Fruit fly (Drosophila melanogaster) whole organism, prepupa: ENCODE results near the gene Art9.

Experiments
- CG15336 ChIP-seq: fragments of 200-800 bp; sonication (Bioruptor generic); IDR thresholded peaks from 2 replicates; pipeline ENCODE4 v1.3.6; 2022; ENCODE audit warnings: missing biosample characterization, missing genetic modification characterization
- CG32006 ChIP-seq: fragments of 200-800 bp; sonication (Bioruptor generic); optimal IDR thresholded peaks from 3 replicates; lab custom pipeline; 2017; ENCODE audit warnings: missing biosample characterization, mild to moderate bottlenecking, missing genetic modification characterization
- CG3919 ChIP-seq: fragments of 200-800 bp; sonication (Bioruptor generic); optimal IDR thresholded peaks from 3 replicates; lab custom pipeline; 2016; ENCODE audit warnings: missing biosample characterization, missing genetic modification characterization
- CG7368 ChIP-seq: fragments of 200-800 bp; sonication (Bioruptor generic); optimal IDR thresholded peaks from 3 replicates; lab custom pipeline; 2016; ENCODE audit warnings: missing biosample characterization, missing genetic modification characterization
- Eip75B ChIP-seq: fragments of 200-800 bp; sonication (Bioruptor generic); optimal IDR thresholded peaks from 3 replicates; lab custom pipeline; 2016; ENCODE audit warnings: missing biosample characterization, missing genetic modification characterization
- Hr39 ChIP-seq: fragments of 200-800 bp; sonication (Bioruptor generic); optimal IDR thresholded peaks from 2 replicates; lab custom pipeline; 2016; ENCODE audit warnings: missing biosample characterization, missing genetic modification characterization
- Sox14 ChIP-seq: fragments of 200-800 bp; sonication (Bioruptor generic); optimal IDR thresholded peaks from 3 replicates; lab custom pipeline; 2016; ENCODE audit warnings: missing biosample characterization, missing genetic modification characterization
- eg ChIP-seq: fragments of 200-800 bp; sonication (Bioruptor generic); IDR thresholded peaks from 3 replicates; pipeline ENCODE4 v1.3.6; 2022; ENCODE audit warnings: missing biosample characterization, missing genetic modification characterization
- fd59A ChIP-seq: fragments of 200-800 bp; sonication (Bioruptor generic); optimal IDR thresholded peaks from 2 replicates; lab custom pipeline; 2017; ENCODE audit warnings: missing biosample characterization, mild to moderate bottlenecking, missing genetic modification characterization, missing genetic modification reagents
- fkh ChIP-seq: fragments of 200-800 bp; sonication (Bioruptor generic); optimal IDR thresholded peaks from 3 replicates; lab custom pipeline; 2017; ENCODE audit warnings: missing biosample characterization, mild to moderate bottlenecking, missing genetic modification characterization, moderate library complexity
- lz ChIP-seq: fragments of 200-800 bp; sonication (Bioruptor generic); optimal IDR thresholded peaks from 3 replicates; lab custom pipeline; 2016; ENCODE audit warnings: missing biosample characterization, missing genetic modification characterization
- pdm3 ChIP-seq: fragments of 200-800 bp; sonication (Bioruptor generic); optimal IDR thresholded peaks from 3 replicates; lab custom pipeline; 2016; ENCODE audit warnings: missing biosample characterization, missing genetic modification characterization

DNA sequence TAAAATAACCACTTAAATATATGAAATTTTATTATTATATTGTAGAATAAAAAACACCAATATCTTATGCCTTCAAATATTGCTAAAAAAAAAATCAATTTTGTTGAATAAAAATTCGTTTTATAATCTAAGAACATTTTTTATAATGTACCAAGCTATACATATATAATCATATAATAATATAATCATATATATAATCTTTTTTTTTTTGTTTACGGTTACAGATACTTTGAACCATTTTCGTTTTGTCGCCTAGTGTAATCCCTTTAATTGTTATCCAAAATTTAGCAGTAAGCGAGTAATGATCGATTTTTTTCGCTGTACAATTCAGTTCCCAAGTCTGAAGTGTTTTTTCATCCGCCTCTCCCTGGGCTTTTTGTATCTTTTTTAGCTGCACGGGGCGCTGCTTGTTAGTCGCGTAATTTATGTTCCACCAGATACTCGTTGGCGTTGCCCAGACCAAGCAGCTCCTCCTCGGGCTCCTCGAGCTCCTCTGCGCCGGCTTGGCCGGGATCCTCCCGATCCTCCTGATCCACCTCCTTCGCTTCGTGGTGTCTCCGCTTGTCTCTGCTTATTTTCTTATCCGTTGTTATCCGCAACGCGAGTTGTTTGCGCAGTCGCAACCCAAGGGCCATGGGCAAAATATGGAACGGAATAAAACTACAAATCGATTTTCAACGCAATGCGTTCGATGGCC is 3.8 kb downstream of the Art9 start:
- no peak for TF ChIP-seq CG7368 (GFP tag; lab: Kevin White, UChicago)
- TF ChIP-seq lz (GFP tag; lab: Kevin White, UChicago) = peak; percentile 2
- no peak for TF ChIP-seq CG15336
- no peak for TF ChIP-seq fkh (GFP tag; lab: Kevin White, UChicago)
- TF ChIP-seq eg (GFP tag; lab: Robert Waterston, UW) = no peak
- no peak for TF ChIP-seq Sox14
- TF ChIP-seq Hr39 (GFP tag; lab: Kevin White, UChicago) = no peak
- no peak for TF ChIP-seq pdm3 (GFP tag; lab: Kevin White, UChicago)
- TF ChIP-seq CG3919 (GFP tag; lab: Kevin White, UChicago) = peak; percentile 14
- no peak for TF ChIP-seq Eip75B (GFP tag; lab: Kevin White, UChicago)
- no peak for TF ChIP-seq CG32006 (GFP tag; lab: Kevin White, UChicago)
- no peak for TF ChIP-seq fd59A (GFP tag; lab: Kevin White, UChicago)
